Worm (Caenorhabditis elegans): ENCODE results near the gene dsl-3.
"Not testable (repeated sequence)": the region's sequence is repeated elsewhere in the genome, so short reads cannot be mapped to it uniquely, and the experiment has no call there.

Gene dsl-3

DNA sequence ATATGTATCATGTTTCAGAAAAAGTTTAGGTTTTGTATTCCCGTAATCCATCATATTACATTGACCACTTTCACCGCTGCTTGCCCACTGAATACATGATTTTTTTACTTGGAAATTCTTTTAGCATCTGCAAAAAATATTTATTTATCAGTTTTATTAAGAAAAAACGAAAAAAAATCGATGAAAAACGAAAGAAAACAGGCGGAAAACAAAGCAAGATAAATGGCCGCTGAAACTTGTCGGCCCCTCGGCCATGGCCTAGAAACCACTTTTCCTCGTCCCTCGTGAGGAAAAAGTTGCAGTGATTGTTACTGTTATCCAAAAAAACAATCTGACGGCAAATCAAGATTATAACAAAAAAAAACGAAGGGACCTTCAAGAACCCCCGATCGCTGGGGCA, at the start of gene dsl-3:
dsl-3 (plus strand) TSS at position 301 of the 400 bp plus-strand sequence.
- not testable (repeated sequence) for TF ChIP-seq him-1, W03F9.2, dao-5 (tag; optimal IDR thresholded peaks at IDR 0.05)

DNA sequence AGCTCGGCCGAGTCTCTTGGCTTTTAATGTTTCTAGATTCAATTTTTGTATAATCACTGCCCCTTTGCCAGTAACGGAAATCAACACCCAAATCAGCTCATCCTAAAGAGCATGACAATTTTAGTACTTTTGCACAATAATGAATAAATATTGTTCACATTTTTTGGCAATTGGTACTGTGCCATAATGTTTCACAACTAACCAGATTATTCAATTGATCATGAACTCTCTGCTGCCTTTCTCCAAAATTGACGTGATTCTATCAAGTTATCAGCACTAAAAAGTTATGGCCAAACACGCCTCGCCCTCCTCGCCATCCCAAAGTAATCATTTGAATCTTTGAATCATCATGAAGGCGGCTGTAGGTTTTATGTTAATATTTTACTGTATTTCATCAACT, 48.2 kb upstream of the dsl-3 start, which contains the start of gene hpo-6:
hpo-6 (plus strand) TSS at position 301 of the 400 bp plus-strand sequence.
- no peak for TF ChIP-seq dao-5 (tag; optimal IDR thresholded peaks at IDR 0.05)
- TF ChIP-seq W03F9.2 (tag; optimal IDR thresholded peaks at IDR 0.05), result no peak
- no peak for TF ChIP-seq him-1 (tag; optimal IDR thresholded peaks at IDR 0.05)

DNA sequence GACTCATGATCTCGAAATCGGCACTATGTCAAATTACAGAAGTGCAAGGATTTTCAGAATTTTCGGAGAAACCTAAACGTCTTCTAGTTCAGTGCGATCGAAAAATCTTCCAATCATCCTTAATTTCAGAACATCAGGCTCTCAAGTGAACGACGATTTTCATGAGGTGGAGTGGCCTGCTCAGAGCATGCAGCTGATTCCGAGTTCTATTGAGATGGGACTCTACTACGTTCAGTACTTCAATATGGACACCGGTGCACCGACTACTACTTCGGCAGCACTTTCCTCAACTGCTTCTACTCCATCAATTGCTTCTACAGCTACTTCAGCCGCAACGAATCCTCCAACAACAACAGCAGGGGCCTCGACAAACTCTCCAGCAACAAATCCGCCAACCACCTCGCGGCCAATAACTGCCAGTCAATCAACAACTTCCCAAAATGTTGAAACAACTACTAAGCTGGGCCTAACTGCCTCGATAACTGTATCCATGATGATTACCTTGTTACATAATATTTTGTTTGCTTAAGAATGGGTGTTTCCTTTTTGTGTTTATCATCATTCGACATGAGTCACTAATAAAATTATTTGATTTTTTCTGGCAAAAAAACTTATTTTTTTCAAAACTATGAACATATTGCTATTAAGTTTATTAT, 46.5 kb upstream of the dsl-3 start, which contains the start of gene Y41D4B.15:
Y41D4B.15 (plus strand) TSS at position 606 of the 656 bp plus-strand sequence.
- TF ChIP-seq W03F9.2 (tag; optimal IDR thresholded peaks at IDR 0.05) (no peak), dao-5 (tag; optimal IDR thresholded peaks at IDR 0.05) (no peak), him-1 (tag; optimal IDR thresholded peaks at IDR 0.05) (no peak)

DNA sequence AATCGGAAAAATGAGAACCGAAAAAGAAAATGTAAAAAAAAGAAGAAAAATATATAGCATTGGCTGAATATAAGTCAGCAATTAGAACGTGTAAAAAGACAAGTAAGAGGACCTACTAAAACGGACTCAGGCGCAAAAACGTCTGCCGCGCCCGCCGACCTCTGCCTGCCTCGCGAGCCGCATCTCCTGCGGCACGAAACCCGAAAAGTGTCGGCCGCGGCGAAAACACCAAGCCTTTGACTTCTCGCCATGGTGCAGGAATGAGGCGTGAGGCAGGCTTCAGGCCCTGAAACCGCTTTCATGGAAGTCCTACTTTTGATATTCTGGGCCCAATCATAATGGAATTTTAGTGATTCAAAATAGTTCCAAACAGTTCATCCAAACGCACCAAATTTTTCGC, 44.3 kb upstream of the dsl-3 start:
- TF ChIP-seq dao-5 (tag; optimal IDR thresholded peaks at IDR 0.05) (no peak), him-1 (tag; optimal IDR thresholded peaks at IDR 0.05) (no peak), W03F9.2 (tag; optimal IDR thresholded peaks at IDR 0.05) (no peak)

DNA sequence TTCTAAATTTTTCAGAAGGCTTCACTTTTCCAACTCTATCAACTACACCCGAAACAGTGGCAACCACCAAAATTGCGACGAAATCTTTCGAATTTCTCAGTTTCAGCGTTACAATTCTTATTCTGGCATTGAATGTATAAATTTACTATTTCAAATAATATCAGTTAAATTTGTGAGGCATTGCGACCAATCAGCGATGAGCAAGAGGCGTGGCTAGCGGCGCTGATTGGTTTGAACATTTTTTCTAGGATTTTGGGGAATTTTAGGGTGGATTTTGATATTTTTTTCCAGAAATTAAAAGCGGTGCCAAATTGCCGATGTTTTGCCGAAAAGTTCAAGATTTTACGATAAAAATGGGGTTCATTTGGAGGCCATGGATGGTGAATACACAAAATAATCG, 42.5 kb upstream of the dsl-3 start:
- TF ChIP-seq W03F9.2 (tag; optimal IDR thresholded peaks at IDR 0.05) (no peak), him-1 (tag; optimal IDR thresholded peaks at IDR 0.05) (no peak), dao-5 (tag; optimal IDR thresholded peaks at IDR 0.05) (no peak)

DNA sequence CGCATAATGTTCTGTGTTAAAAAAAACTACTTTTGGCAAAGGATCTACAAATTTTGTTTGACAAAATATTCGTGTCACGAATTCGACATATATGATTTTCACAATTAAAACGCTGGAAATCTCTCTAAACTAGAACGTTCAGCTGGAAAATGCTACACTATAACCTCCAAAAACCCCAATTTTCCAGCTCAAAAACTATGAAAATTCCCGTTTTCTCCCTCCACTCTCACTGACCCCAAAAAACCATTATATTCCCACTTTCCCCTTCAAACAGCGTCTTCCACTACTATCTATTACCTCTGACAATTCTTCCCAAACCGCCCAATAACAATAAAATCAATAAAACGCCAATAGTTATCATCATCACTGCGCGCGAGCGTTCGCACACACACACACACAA, 33.3 kb upstream of the dsl-3 start, which contains the start of gene Y41D4B.14:
Y41D4B.14 (plus strand) TSS at position 301 of the 400 bp plus-strand sequence.
- TF ChIP-seq him-1 (tag; optimal IDR thresholded peaks at IDR 0.05) (no peak), dao-5 (tag; optimal IDR thresholded peaks at IDR 0.05) (no peak), W03F9.2 (tag; optimal IDR thresholded peaks at IDR 0.05) (no peak)

DNA sequence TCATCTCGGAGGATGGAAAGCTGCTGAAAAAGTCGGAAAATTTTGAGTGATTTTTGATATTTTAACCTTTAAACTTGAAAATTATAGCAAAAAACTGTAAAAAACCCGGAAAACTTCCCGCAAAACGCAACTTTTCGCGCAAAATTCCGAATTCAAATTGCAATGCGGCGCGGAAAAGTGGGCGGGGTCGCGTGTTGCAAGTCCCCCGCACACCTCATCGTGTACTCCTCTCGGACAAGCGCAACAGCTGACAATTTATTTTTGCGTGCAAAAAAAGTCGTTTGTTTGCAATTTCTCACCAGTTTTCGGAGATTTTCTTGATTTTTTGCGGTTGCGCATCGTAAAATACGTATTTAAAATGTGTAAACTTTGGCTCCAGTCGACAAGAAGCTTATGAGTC, 14.3 kb upstream of the dsl-3 start, which contains the start of gene npp-8:
npp-8 (minus strand) TSS at position 23 of the 400 bp plus-strand sequence.
- TF ChIP-seq dao-5 (tag; optimal IDR thresholded peaks at IDR 0.05), result no peak
- TF ChIP-seq W03F9.2 (tag; optimal IDR thresholded peaks at IDR 0.05), result peak; percentile 88

DNA sequence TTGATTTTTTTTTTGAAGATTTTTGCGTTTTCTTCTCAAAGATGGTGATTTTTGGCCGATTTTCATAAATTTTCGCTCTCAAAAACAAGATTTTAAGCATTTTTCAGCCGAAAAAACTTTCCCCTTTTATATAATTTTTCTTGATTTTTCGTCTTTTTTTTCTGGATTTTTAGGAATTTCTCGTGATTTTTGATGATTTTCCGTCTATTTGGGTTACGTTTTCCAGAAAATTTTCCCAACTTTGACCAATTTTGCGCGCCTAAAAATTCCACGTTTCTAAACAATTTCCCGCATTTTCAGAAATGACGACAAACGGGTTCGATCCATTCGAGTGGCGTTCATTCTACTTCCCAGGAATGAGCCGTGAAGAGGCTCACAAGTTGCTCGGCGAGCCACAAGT, 13.1 kb upstream of the dsl-3 start, which contains the start of gene ced-2:
ced-2 (plus strand) TSS at position 301 of the 400 bp plus-strand sequence.
- TF ChIP-seq dao-5 (tag; optimal IDR thresholded peaks at IDR 0.05) (no peak), W03F9.2 (tag; optimal IDR thresholded peaks at IDR 0.05) (no peak), him-1 (tag; optimal IDR thresholded peaks at IDR 0.05) (no peak)

DNA sequence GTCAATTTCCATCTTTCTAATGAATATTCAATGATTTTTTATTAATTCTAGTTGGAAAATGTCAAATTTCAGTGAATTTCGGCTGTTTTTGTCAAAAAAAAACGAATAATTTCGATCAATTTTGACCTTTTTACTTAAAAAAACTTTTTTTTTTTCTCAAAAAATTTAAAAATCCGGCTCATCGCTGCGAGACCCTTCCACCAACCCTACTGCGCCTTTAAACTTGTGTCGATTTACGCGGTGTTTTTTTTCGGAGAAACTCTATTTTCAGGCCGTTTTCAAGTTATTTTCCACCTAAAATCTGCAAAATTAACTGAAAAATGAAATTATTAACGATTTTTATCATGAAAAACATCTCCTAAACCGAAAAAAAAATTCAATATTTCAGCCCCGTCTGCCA, 9.3 kb upstream of the dsl-3 start:
- TF ChIP-seq dao-5 (tag; optimal IDR thresholded peaks at IDR 0.05) (no peak), W03F9.2 (tag; optimal IDR thresholded peaks at IDR 0.05) (no peak), him-1 (tag; optimal IDR thresholded peaks at IDR 0.05) (no peak)

DNA sequence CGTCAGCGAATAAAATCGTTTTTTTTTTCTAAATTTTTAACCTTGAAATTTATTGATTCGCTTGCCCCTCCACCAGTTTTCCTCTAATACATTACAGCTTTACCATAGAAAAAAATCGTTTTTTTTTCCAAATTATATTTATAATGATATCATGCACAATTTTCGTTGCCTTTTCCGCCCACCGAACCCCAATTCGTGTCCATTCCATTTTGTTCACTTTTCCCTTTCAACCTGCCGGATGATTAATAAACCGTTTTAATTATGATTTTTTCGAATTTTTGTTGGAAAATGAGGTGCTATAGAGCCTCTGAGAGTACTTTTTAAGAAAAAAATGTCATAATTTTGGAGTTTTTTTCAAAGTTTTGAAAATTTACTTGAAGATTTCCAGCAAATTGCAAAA, 8.7 kb upstream of the dsl-3 start, which contains the start of gene set-23:
set-23 (plus strand) TSS at position 301 of the 400 bp plus-strand sequence.
- no peak for TF ChIP-seq dao-5 (tag; optimal IDR thresholded peaks at IDR 0.05)
- TF ChIP-seq W03F9.2 (tag; optimal IDR thresholded peaks at IDR 0.05), result no peak
- TF ChIP-seq him-1 (tag; optimal IDR thresholded peaks at IDR 0.05), result no peak

DNA sequence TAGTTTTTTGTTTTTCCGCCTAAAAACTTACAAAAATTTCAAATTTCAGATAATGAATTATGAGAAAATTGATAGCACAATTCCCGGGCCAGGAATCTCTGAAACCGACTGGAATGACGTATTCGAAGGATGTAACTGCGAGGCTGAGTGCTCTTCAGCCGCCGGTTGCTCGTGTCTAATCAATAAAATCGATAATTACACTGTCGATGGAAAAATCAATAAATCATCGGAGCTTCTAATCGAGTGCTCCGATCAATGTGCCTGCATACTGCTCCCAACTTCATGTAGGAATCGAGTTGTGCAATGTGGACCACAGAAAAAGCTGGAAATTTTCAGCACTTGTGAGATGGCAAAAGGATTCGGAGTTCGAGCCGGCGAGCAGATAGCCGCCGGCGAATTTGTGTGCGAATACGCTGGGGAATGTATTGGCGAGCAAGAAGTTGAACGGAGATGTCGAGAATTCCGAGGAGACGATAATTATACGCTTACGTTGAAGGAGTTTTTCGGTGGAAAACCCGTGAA, 7.1 kb upstream of the dsl-3 start:
- no peak for TF ChIP-seq dao-5 (tag; optimal IDR thresholded peaks at IDR 0.05)
- TF ChIP-seq W03F9.2 (tag; optimal IDR thresholded peaks at IDR 0.05), result no peak
- no peak for TF ChIP-seq him-1 (tag; optimal IDR thresholded peaks at IDR 0.05)

DNA sequence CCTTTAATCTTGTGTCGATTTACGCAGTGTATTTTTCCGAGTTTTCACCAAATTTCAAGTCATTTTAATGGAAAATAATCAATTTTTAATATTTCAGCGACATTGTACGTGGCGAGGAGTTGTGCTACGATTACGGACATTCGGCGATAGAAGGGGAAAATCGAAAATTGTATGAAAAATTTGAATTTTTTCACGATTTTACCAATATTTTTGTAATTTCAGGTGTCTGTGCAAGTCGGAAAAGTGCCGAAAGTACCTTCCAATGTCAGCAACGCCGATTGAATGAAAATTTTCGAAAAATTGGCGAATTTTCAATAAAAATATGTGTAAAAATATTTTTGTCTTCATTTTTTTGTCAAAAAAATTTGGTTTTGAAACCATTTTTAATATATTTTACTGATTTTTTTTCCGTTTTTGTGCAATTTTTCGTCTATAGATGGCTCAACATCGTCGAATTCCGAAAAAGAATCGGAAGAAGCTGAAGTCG, 4.8 kb upstream of the dsl-3 start, which contains the start of gene Y41D4B.11:
Y41D4B.11 (plus strand) TSS at position 437 of the 487 bp plus-strand sequence.
- TF ChIP-seq dao-5 (tag; optimal IDR thresholded peaks at IDR 0.05) (no peak), W03F9.2 (tag; optimal IDR thresholded peaks at IDR 0.05) (no peak), him-1 (tag; optimal IDR thresholded peaks at IDR 0.05) (no peak)

DNA sequence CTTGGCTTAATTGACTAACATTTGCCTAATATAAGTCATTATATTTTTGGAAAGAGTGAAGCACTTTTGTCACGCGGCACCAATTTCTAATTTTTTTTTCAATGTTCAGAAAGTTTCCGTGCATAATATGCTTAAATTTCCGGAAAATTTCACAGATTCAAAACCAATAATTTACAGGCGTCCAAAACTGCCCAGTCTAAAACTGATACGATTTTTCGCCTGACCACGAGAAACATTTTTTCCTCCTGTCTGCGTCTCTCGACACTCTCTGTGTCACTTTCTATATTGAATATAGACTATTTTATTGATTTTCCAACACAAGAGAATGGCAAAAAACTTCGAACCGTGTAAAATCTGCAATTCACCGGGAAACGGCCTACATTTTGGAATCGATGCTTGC, 3.5 kb downstream of the dsl-3 start, which contains the start of gene nhr-122:
nhr-122 (plus strand) TSS at position 301 of the 400 bp plus-strand sequence.
- no peak for TF ChIP-seq W03F9.2 (tag; optimal IDR thresholded peaks at IDR 0.05)
- TF ChIP-seq him-1 (tag; optimal IDR thresholded peaks at IDR 0.05), result no peak
- no peak for TF ChIP-seq dao-5 (tag; optimal IDR thresholded peaks at IDR 0.05)
